Worm (Caenorhabditis elegans) whole organism, midembryonic: ENCODE results near the gene F22F4.4.

Experiments used
- T22C8.4 ChIP-seq: fragments of 200-800 bp; sonication (Bioruptor generic); IDR thresholded peaks from 2 replicates; pipeline ENCODE4 v1.3.6; 2022; ENCODE audit warnings: missing genetic modification characterization, missing compliant biosample characterization
- flt-1 ChIP-seq: fragments of 200-800 bp; sonication (Bioruptor generic); IDR thresholded peaks from 2 replicates; pipeline ENCODE4 v1.3.6; 2022; ENCODE audit warnings: missing genetic modification characterization, missing compliant biosample characterization
- tab-1 ChIP-seq: fragments of 200-800 bp; sonication (Bioruptor generic); IDR thresholded peaks from 2 replicates; pipeline ENCODE4 v1.3.6; 2022; ENCODE audit warnings: missing genetic modification characterization, missing compliant biosample characterization
- ztf-23 ChIP-seq: fragments of 200-800 bp; sonication (Bioruptor generic); IDR thresholded peaks from 2 replicates; pipeline ENCODE4 v1.3.6; 2022; ENCODE audit warnings: missing genetic modification reagents, missing genetic modification characterization, missing compliant biosample characterization
- ztf-29 ChIP-seq: fragments of 200-800 bp; sonication (Bioruptor generic); IDR thresholded peaks from 2 replicates; pipeline ENCODE4 v1.3.6; 2022; ENCODE audit warnings: missing genetic modification reagents, missing genetic modification characterization, missing compliant biosample characterization

ce11 chrX:5992770-5993169 is 8.6 kb downstream of the F22F4.4 start, which contains the start of gene F22F4.5:
- TF ChIP-seq T22C8.4 (no peak), flt-1 (GFP tag; lab: Robert Waterston, UW) (no peak), ztf-29 (GFP tag; lab: Robert Waterston, UW) (no peak), ztf-23 (GFP tag; lab: Robert Waterston, UW) (no peak), tab-1 (GFP tag; lab: Robert Waterston, UW) (no peak)
